Worm (Caenorhabditis elegans): ENCODE data around the gene cest-24.
A peak's percentile ranks its signal among the peaks of the same experiment; 100 is the strongest.

The cest-24 gene

DNA sequence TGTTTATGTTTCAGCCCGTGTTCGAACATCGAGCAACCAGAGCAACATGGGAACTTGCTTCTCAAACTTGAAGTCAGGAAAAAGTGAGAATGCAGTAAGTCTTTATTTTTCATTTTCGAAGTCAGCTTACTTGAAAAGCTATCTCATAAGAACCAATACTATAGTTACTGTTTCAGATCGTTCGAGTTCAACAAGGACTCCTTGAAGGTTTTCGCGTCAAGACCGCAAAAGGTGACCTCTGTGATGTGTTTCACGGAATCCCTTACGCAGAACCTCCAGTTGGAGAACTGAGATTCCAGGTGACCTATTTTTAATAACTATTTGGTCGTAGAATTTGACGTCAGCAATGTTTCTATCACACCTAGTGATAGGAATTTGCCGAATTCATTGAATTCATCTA lies 6.9 kb downstream of the cest-24 start:
- TF ChIP-seq pqm-1 (tag; optimal IDR thresholded peaks at IDR 0.05) (no peak), efl-1 (optimal IDR thresholded peaks at IDR 0.05) (no peak), efl-1 (GFP tag; optimal IDR thresholded peaks at IDR 0.05 in 1 of 2) (peak in 1 of 2 experiments; percentile 52), blmp-1 (tag; optimal IDR thresholded peaks at IDR 0.05) (peak; percentile 24)

DNA sequence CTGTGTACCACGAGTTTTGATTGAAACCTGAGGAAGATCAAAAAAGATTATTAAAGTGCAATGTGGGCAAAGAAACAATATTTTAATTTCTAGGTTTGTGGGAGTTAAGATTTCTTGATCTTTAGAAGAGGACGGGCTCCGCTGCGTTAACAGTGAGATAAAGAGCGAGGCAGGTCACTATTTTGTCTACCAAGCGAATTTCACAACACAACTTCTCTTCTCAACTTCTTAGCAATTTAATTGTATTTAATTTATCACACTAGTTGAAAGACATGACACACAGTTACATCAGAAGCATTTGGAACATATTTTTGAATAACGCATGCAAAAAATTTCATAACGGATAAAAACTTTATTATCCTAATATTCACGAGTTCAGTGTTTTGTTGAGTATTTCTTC lies 9.7 kb downstream of the cest-24 start:
- TF ChIP-seq nhr-90 (tag; optimal IDR thresholded peaks at IDR 0.05; ENCODE audit: poor library complexity) (peak; percentile 13), ztf-4 (tag; optimal IDR thresholded peaks at IDR 0.05) (no peak)

ce11 chrV:6326980-6327379 lies 10.2 kb downstream of the cest-24 start, which contains the start of gene fbxa-202:
Gene fbxa-202, plus strand, starts transcription at chrV:6327280.
- TF ChIP-seq zip-4 (GFP tag; optimal IDR thresholded peaks at IDR 0.05) (no peak), ceh-82 (tag; optimal IDR thresholded peaks at IDR 0.05) (no peak), snpc-4 (tag; optimal IDR thresholded peaks at IDR 0.05) (no peak), lin-35 (GFP tag; optimal IDR thresholded peaks at IDR 0.05) (no peak), xbp-1 (tag; optimal IDR thresholded peaks at IDR 0.05) (no peak), hlh-4 (tag; optimal IDR thresholded peaks at IDR 0.05) (no peak), skn-1 (tag; optimal IDR thresholded peaks at IDR 0.05) (no peak), nhr-90 (tag; optimal IDR thresholded peaks at IDR 0.05; ENCODE audit: poor library complexity) (no peak), C04F5.9 (tag; optimal IDR thresholded peaks at IDR 0.05) (no peak), sptf-1 (tag; optimal IDR thresholded peaks at IDR 0.05) (no peak)

DNA sequence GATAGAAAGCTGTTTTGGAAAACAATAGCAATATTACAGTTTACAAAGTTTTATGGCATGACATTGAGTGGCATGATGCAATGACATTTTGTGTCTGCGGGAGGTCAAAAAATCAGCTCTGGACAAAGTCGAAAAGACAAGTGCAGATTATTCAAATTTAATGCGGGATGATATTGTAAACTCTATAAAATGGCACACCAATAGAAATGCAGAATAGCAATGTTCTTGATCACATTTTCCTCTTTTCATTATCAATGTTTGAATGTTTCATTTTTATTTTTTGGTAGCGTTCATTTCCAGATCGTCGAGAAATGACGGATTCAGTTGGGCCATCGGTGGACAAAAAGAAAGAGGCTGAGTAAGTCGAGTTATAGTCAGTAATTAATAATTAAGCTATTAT lies 12.2 kb downstream of the cest-24 start, which contains the start of gene T28C12.2:
T28C12.2 (plus strand) TSS at position 301 of the 400 bp plus-strand sequence.
- TF ChIP-seq mef-2 (tag; optimal IDR thresholded peaks at IDR 0.05) (no peak), pax-3 (tag; optimal IDR thresholded peaks at IDR 0.05) (no peak), fkh-8 (tag; optimal IDR thresholded peaks at IDR 0.05) (no peak), nhr-84 (tag; optimal IDR thresholded peaks at IDR 0.05) (no peak), zag-1 (tag; optimal IDR thresholded peaks at IDR 0.05) (no peak), lir-3 (tag; optimal IDR thresholded peaks at IDR 0.05; ENCODE audit: poor library complexity) (no peak), C16A3.4 (tag; optimal IDR thresholded peaks at IDR 0.05) (no peak), ceh-88 (GFP tag; IDR thresholded peaks at IDR 0.05) (no peak), nhr-71 (tag; optimal IDR thresholded peaks at IDR 0.05) (no peak), nhr-85 (tag) (no peak), fos-1 (tag; optimal IDR thresholded peaks at IDR 0.05) (no peak), lin-39 (tag; optimal IDR thresholded peaks at IDR 0.05) (no peak), tbx-2 (tag; optimal IDR thresholded peaks at IDR 0.05) (no peak), ama-1 (optimal IDR thresholded peaks at IDR 0.05) (no peak)

ce11 chrV:6331607-6332006 lies 14.9 kb downstream of the cest-24 start, which contains the start of gene T28C12.1:
Gene T28C12.1, plus strand, starts transcription at chrV:6331907.
- no peak for TF ChIP-seq nhr-71 (tag; optimal IDR thresholded peaks at IDR 0.05)
- no peak for TF ChIP-seq unc-98 (GFP tag; IDR thresholded peaks at IDR 0.05)
- TF ChIP-seq nhr-237 (tag; optimal IDR thresholded peaks at IDR 0.05), result no peak
- TF ChIP-seq snpc-4 (tag; optimal IDR thresholded peaks at IDR 0.05), result no peak

DNA sequence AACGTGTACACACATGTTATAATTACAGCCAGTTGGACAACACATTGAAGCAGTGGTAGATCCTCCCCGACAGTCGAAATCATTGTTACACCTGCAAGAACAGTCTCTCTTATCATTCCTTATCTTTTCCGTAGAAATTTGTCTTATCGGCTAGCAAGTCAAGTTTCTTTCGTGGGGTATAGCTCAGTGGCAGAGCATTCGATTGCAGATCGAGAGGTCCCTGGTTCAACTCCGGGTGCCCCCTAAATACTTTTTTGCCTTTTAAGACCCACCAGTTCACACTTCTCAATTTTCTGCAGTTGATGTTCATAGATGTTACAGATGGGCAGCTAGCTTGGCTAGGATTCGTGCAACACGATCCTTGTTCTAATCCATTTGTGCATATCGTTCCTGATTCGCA lies 18.5 kb downstream of the cest-24 start:
- TF ChIP-seq skn-1 (tag; optimal IDR thresholded peaks at IDR 0.05), result no peak
- TF ChIP-seq nhr-85 (tag), result no peak
- TF ChIP-seq efl-1 (optimal IDR thresholded peaks at IDR 0.05), result no peak
- TF ChIP-seq efl-1 (GFP tag; optimal IDR thresholded peaks at IDR 0.05 in 1 of 2), result no peak
- no peak for TF ChIP-seq jun-1 (tag; optimal IDR thresholded peaks at IDR 0.05)
- no peak for TF ChIP-seq lin-13 (GFP tag; optimal IDR thresholded peaks at IDR 0.05)
- TF ChIP-seq ceh-90 (tag; optimal IDR thresholded peaks at IDR 0.05), result no peak
- no peak for TF ChIP-seq nhr-28 (tag; optimal IDR thresholded peaks at IDR 0.05)
- no peak for TF ChIP-seq alr-1 (tag; optimal IDR thresholded peaks at IDR 0.05; ENCODE audit: borderline replicate concordance)
- TF ChIP-seq lir-3 (tag; optimal IDR thresholded peaks at IDR 0.05; ENCODE audit: poor library complexity), result no peak
- TF ChIP-seq lin-15B (tag; optimal IDR thresholded peaks at IDR 0.05), result no peak
- no peak for TF ChIP-seq tbx-2 (tag; optimal IDR thresholded peaks at IDR 0.05)
- TF ChIP-seq unc-62 (GFP tag; optimal IDR thresholded peaks at IDR 0.05), result no peak
- no peak for TF ChIP-seq unc-86 (tag; optimal IDR thresholded peaks at IDR 0.05)
- TF ChIP-seq ceh-8 (GFP tag; optimal IDR thresholded peaks at IDR 0.05), result no peak
- no peak for TF ChIP-seq fkh-8 (tag; optimal IDR thresholded peaks at IDR 0.05)

All from whole organism, L1 larva.